Fruit fly (Drosophila melanogaster): Measurements from ENCODE around the gene Reph.

Reph gene

DNA sequence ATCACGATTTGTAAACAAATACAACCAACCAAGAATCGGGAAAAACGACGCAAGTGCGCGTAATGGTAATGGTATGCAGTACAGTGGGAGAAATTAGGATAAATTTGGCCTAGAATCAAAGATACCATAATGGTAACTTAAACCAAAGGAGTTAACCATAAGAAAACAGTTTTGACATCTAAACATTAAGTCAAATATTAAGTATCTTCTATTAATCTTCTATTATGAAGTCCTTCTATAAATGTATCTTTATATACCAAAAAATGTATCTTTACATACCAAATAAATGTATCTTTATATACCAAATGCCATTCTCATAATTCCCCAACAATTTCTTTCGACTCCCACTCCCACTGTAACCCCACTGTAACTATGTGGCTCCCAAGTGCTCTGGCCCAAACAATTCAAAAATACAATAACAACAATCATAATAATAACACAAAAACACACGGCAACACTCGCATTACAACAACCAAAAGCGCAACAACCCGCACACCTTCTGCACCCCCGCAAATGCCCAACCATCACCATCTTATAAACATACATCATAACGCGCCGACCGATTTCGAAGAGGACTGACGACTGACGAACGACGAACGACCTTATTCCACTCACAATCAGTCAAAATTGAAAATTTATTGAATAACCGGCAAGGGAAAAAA, 52.3 kb downstream of the Reph start (continued):
- TF ChIP-seq zf30C (GFP tag; optimal IDR thresholded peaks at IDR 0.05) (no peak), CG7372 (GFP tag; IDR thresholded peaks at IDR 0.05) (no peak), al (GFP tag; IDR thresholded peaks at IDR 0.05) (no peak), insv (GFP tag; optimal IDR thresholded peaks at IDR 0.05) (no peak), repo (GFP tag; optimal IDR thresholded peaks at IDR 0.05) (no peak), CG15269 (tag; optimal IDR thresholded peaks at IDR 0.05) (peak; percentile 5), CG1603 (tag; optimal IDR thresholded peaks at IDR 0.05) (peak; percentile 3), CG4854 (GFP tag; optimal IDR thresholded peaks at IDR 0.05) (no peak), CG11398 (GFP tag; optimal IDR thresholded peaks at IDR 0.05) (no peak), Dref (GFP tag; IDR thresholded peaks at IDR 0.05) (no peak), dati (GFP tag; IDR thresholded peaks at IDR 0.05) (no peak), Blimp-1 (GFP tag; optimal IDR thresholded peaks at IDR 0.05) (peak; percentile 18), Dek (tag; optimal IDR thresholded peaks at IDR 0.05) (no peak), HmgD (GFP tag; optimal IDR thresholded peaks at IDR 0.05) (no peak), CG3726 (GFP tag; IDR thresholded peaks at IDR 0.05) (no peak), seq (GFP tag; IDR thresholded peaks at IDR 0.05) (no peak), prd (optimal IDR thresholded peaks at IDR 0.05) (no peak), prd (GFP tag; IDR thresholded peaks at IDR 0.05) (no peak), CG31388 (GFP tag; optimal IDR thresholded peaks at IDR 0.05) (no peak), ham (GFP tag; IDR thresholded peaks at IDR 0.05) (no peak), grn (GFP tag; optimal IDR thresholded peaks at IDR 0.05) (no peak), Ssrp (tag; optimal IDR thresholded peaks at IDR 0.05) (peak; percentile 32), nerfin-1 (tag; optimal IDR thresholded peaks at IDR 0.05) (no peak), Rx (GFP tag; IDR thresholded peaks at IDR 0.05) (no peak), Doc3 (GFP tag; IDR thresholded peaks at IDR 0.05; ENCODE audit: partially characterized antibody) (no peak), jigr1 (GFP tag; IDR thresholded peaks at IDR 0.05) (no peak), CG11456 (GFP tag; IDR thresholded peaks at IDR 0.05) (no peak), CHES-1-like (GFP tag; optimal IDR thresholded peaks at IDR 0.05) (no peak), crp (GFP tag; optimal IDR thresholded peaks at IDR 0.05) (no peak), ac (GFP tag; optimal IDR thresholded peaks at IDR 0.05) (no peak), Adf1 (GFP tag; IDR thresholded peaks at IDR 0.05) (no peak), dimm (GFP tag; IDR thresholded peaks at IDR 0.05) (no peak), CG9437 (GFP tag; optimal IDR thresholded peaks at IDR 0.05) (peak; percentile 1), ranshi (GFP tag; IDR thresholded peaks at IDR 0.05) (no peak), stwl (tag; optimal IDR thresholded peaks at IDR 0.05) (no peak), rib (GFP tag; IDR thresholded peaks at IDR 0.05) (no peak), CG6813 (GFP tag; optimal IDR thresholded peaks at IDR 0.05) (no peak), Jarid2 (GFP tag; optimal IDR thresholded peaks at IDR 0.05) (no peak), sim (GFP tag; IDR thresholded peaks at IDR 0.05) (no peak), CG14050 (GFP tag; IDR thresholded peaks at IDR 0.05) (no peak), CG10267 (tag; optimal IDR thresholded peaks at IDR 0.05) (peak; percentile 18), sisA (GFP tag; IDR thresholded peaks at IDR 0.05) (no peak), Nf-YB (GFP tag; optimal IDR thresholded peaks at IDR 0.05) (no peak), hkb (optimal IDR thresholded peaks at IDR 0.05) (no peak), hkb (GFP tag; IDR thresholded peaks at IDR 0.05) (no peak), CG2712 (tag; optimal IDR thresholded peaks at IDR 0.05) (peak; percentile 40), BEAF-32 (GFP tag; optimal IDR thresholded peaks at IDR 0.05) (no peak), shn (GFP tag; optimal IDR thresholded peaks at IDR 0.05) (no peak), Myb (GFP tag; optimal IDR thresholded peaks at IDR 0.05) (no peak), Nf-YC (tag; optimal IDR thresholded peaks at IDR 0.05) (no peak), CG10543 (GFP tag; optimal IDR thresholded peaks at IDR 0.05) (no peak)
